Worm (Caenorhabditis elegans) whole organism, young adult: ENCODE data around the gene Y69A2AR.18.
A peak's percentile ranks its signal among the peaks of the same experiment; 100 is the strongest.

Experiments used
- B0019.2 ChIP-seq: fragments of 200-800 bp; sonication (Bioruptor generic); conservative IDR thresholded peaks from 2 replicates; pipeline ENCODE4 v1.3.6; 2022; ENCODE audit warnings: missing genetic modification reagents, missing genetic modification characterization, missing compliant biosample characterization
- D2030.7 ChIP-seq: fragments of 200-800 bp; sonication (Bioruptor generic); IDR thresholded peaks from 2 replicates; pipeline ENCODE4 v1.3.6; 2022; ENCODE audit warnings: missing genetic modification reagents, missing genetic modification characterization, missing compliant biosample characterization
- F10E7.11 ChIP-seq: sonication (generic microtip); optimal IDR thresholded peaks from 2 replicates; lab custom pipeline; 2017; ENCODE audit warnings: mild to moderate bottlenecking, missing genetic modification characterization, moderate library complexity, missing compliant biosample characterization
- F55B11.4 ChIP-seq: sonication (generic microtip); optimal IDR thresholded peaks from 2 replicates; lab custom pipeline; 2016; ENCODE audit warnings: missing compliant biosample characterization, missing genetic modification characterization, borderline replicate concordance; ENCODE audit not compliant: insufficient read depth
- F57C9.4 ChIP-seq: sonication (generic microtip); optimal IDR thresholded peaks from 2 replicates; lab custom pipeline; 2017; ENCODE audit warnings: mild to moderate bottlenecking, missing genetic modification characterization, missing compliant biosample characterization
- K11D2.4 ChIP-seq: fragments of 200-800 bp; sonication (Bioruptor generic); IDR thresholded peaks from 2 replicates; pipeline ENCODE4 v1.3.6; 2022; ENCODE audit warnings: missing genetic modification reagents, missing genetic modification characterization, missing compliant biosample characterization
- K12H6.12 ChIP-seq: fragments of 200-800 bp; sonication (Bioruptor generic); optimal IDR thresholded peaks from 2 replicates; lab custom pipeline; 2018; ENCODE audit warnings: mild to moderate bottlenecking, missing genetic modification characterization, missing compliant biosample characterization
- Y53G8AR.9 ChIP-seq: fragments of 200-800 bp; sonication (Bioruptor generic); conservative IDR thresholded peaks from 2 replicates; pipeline ENCODE4 v1.3.6; 2022; ENCODE audit warnings: missing genetic modification reagents, missing genetic modification characterization, missing compliant biosample characterization
- Y56A3A.18 ChIP-seq: fragments of 200-800 bp; sonication (Bioruptor generic); IDR thresholded peaks from 2 replicates; pipeline ENCODE4 v1.3.6; 2022; ENCODE audit warnings: missing genetic modification reagents, missing genetic modification characterization, missing compliant biosample characterization
- ZK185.1 ChIP-seq: sonication (generic microtip); optimal IDR thresholded peaks from 2 replicates; lab custom pipeline; 2016; ENCODE audit warnings: mild to moderate bottlenecking, missing genetic modification characterization, missing compliant biosample characterization; ENCODE audit not compliant: poor library complexity, severe bottlenecking
- akir-1 ChIP-seq: fragments of 200-800 bp; sonication (Bioruptor generic); optimal IDR thresholded peaks from 2 replicates; lab custom pipeline; 2018; ENCODE audit warnings: mild to moderate bottlenecking, missing genetic modification characterization, moderate library complexity, missing compliant biosample characterization
- ama-1 ChIP-seq, 3 experiments: fragments of 150-350 bp in 1 of 3; sonication (generic microtip) in 2 of 3; optimal IDR thresholded peaks; 2 replicates each; lab custom pipeline; 2014 to 2018; ENCODE audit warnings: missing biosample characterization in 2 of 3, missing genetic modification characterization in 2 of 3, missing genetic modification reagents in 2 of 3
- aptf-2 ChIP-seq: fragments of 200-800 bp; sonication (Bioruptor generic); conservative IDR thresholded peaks from 2 replicates; pipeline ENCODE4 v1.3.6; 2022; ENCODE audit warnings: missing genetic modification reagents, missing genetic modification characterization, missing compliant biosample characterization
- aptf-3 ChIP-seq: fragments of 200-800 bp; sonication (Bioruptor generic); IDR thresholded peaks from 2 replicates; pipeline ENCODE4 v1.3.6; 2022; ENCODE audit warnings: missing genetic modification characterization, missing compliant biosample characterization
- atf-7 ChIP-seq: sonication (generic microtip); optimal IDR thresholded peaks from 2 replicates; lab custom pipeline; 2017; ENCODE audit warnings: mild to moderate bottlenecking, missing genetic modification characterization, missing compliant biosample characterization
- athp-1 ChIP-seq: sonication (generic microtip); optimal IDR thresholded peaks from 2 replicates; lab custom pipeline; 2017; ENCODE audit warnings: mild to moderate bottlenecking, missing genetic modification characterization, missing compliant biosample characterization
- bed-1 ChIP-seq: fragments of 200-800 bp; sonication (Bioruptor generic); IDR thresholded peaks from 2 replicates; pipeline ENCODE4 v1.3.6; 2022; ENCODE audit warnings: missing genetic modification reagents, missing genetic modification characterization, missing compliant biosample characterization
- bed-2 ChIP-seq: fragments of 200-800 bp; sonication (Bioruptor generic); IDR thresholded peaks from 2 replicates; pipeline ENCODE4 v1.3.6; 2022; ENCODE audit warnings: missing genetic modification reagents, missing genetic modification characterization, missing compliant biosample characterization
- ceh-91 ChIP-seq: fragments of 200-800 bp; sonication (Bioruptor generic); IDR thresholded peaks from 2 replicates; pipeline ENCODE4 v1.3.6; 2022; ENCODE audit warnings: missing genetic modification reagents, missing genetic modification characterization, missing compliant biosample characterization
- egrh-3 ChIP-seq: fragments of 200-800 bp; sonication (Bioruptor generic); IDR thresholded peaks from 2 replicates; pipeline ENCODE4 v1.3.6; 2022; ENCODE audit warnings: missing genetic modification reagents, missing genetic modification characterization, missing compliant biosample characterization
- fkh-3 ChIP-seq: sonication (generic microtip); optimal IDR thresholded peaks from 2 replicates; lab custom pipeline; 2016; ENCODE audit warnings: mild to moderate bottlenecking, missing genetic modification characterization, missing compliant biosample characterization
- hmg-20 ChIP-seq: fragments of 200-800 bp; sonication (Bioruptor generic); IDR thresholded peaks from 2 replicates; pipeline ENCODE4 v1.3.6; 2022; ENCODE audit warnings: missing genetic modification reagents, missing genetic modification characterization, missing compliant biosample characterization
- hrde-1 ChIP-seq: sonication (generic microtip); optimal IDR thresholded peaks from 2 replicates; lab custom pipeline; 2016; ENCODE audit warnings: missing genetic modification characterization, mild to moderate bottlenecking, missing compliant biosample characterization, moderate library complexity, missing genotype, missing genetic modification reagents, borderline replicate concordance
- let-607 ChIP-seq, 2 experiments: fragments of 200-800 bp in 1 of 2; sonication (Bioruptor generic) in 1 of 2; sonication (generic microtip) in 1 of 2; optimal IDR thresholded peaks; 2 replicates each; lab custom pipeline; 2016 to 2018; ENCODE audit warnings: mild to moderate bottlenecking in 2 of 2, missing compliant biosample characterization in 2 of 2, missing genetic modification characterization in 2 of 2, moderate library complexity in 2 of 2, missing genotype in 1 of 2
- lin-26 ChIP-seq: fragments of 200-800 bp; sonication (Bioruptor generic); IDR thresholded peaks from 2 replicates; pipeline ENCODE4 v1.3.6; 2022; ENCODE audit warnings: missing genetic modification reagents, missing genetic modification characterization, missing compliant biosample characterization
- lin-40 ChIP-seq: sonication (generic microtip); optimal IDR thresholded peaks from 2 replicates; lab custom pipeline; 2016; ENCODE audit warnings: missing genetic modification characterization, mild to moderate bottlenecking, missing compliant biosample characterization, missing genotype, missing genetic modification reagents
- lsl-1 ChIP-seq: fragments of 200-800 bp; sonication (Bioruptor generic); optimal IDR thresholded peaks from 2 replicates; lab custom pipeline; 2018; ENCODE audit warnings: mild to moderate bottlenecking, missing genetic modification characterization, moderate library complexity, missing compliant biosample characterization
- lsy-27 ChIP-seq: sonication (generic microtip); optimal IDR thresholded peaks from 2 replicates; lab custom pipeline; 2017; ENCODE audit warnings: missing genetic modification characterization, mild to moderate bottlenecking, missing compliant biosample characterization, antibody characterized with exemption, missing genotype, borderline replicate concordance; ENCODE audit not compliant: insufficient read depth
- madf-10 ChIP-seq: sonication (generic microtip); optimal IDR thresholded peaks from 2 replicates; lab custom pipeline; 2016; ENCODE audit warnings: mild to moderate bottlenecking, missing genetic modification characterization, missing compliant biosample characterization
- madf-3 ChIP-seq: fragments of 200-800 bp; sonication (Bioruptor generic); IDR thresholded peaks from 2 replicates; pipeline ENCODE4 v1.3.6; 2022; ENCODE audit warnings: missing genetic modification reagents, missing genetic modification characterization, missing compliant biosample characterization
- madf-6 ChIP-seq: fragments of 200-800 bp; sonication (Bioruptor generic); IDR thresholded peaks from 2 replicates; pipeline ENCODE4 v1.3.6; 2022; ENCODE audit warnings: missing genetic modification reagents, missing genetic modification characterization, missing compliant biosample characterization
- mcd-1 ChIP-seq: fragments of 200-800 bp; sonication (Bioruptor generic); IDR thresholded peaks from 2 replicates; pipeline ENCODE4 v1.3.6; 2022; ENCODE audit warnings: missing genetic modification reagents, missing genetic modification characterization, missing compliant biosample characterization
- mel-28 ChIP-seq: sonication (generic microtip); optimal IDR thresholded peaks from 2 replicates; lab custom pipeline; 2016; ENCODE audit warnings: borderline replicate concordance, mild to moderate bottlenecking, missing genetic modification characterization, missing compliant biosample characterization
- nfya-2 ChIP-seq: fragments of 200-800 bp; sonication (Bioruptor generic); IDR thresholded peaks from 2 replicates; pipeline ENCODE4 v1.3.6; 2022; ENCODE audit warnings: missing genetic modification reagents, missing genetic modification characterization, missing compliant biosample characterization
- nhr-120 ChIP-seq: fragments of 200-800 bp; sonication (Bioruptor generic); IDR thresholded peaks from 2 replicates; pipeline ENCODE4 v1.3.6; 2022; ENCODE audit warnings: missing genetic modification characterization, missing compliant biosample characterization
- nhr-90 ChIP-seq: sonication (generic microtip); optimal IDR thresholded peaks from 2 replicates; lab custom pipeline; 2016; ENCODE audit warnings: missing genotype, mild to moderate bottlenecking, missing genetic modification characterization, missing compliant biosample characterization
- pbrm-1 ChIP-seq: fragments of 200-800 bp; sonication (Bioruptor generic); IDR thresholded peaks from 2 replicates; pipeline ENCODE4 v1.3.6; 2022; ENCODE audit warnings: missing genetic modification reagents, missing genetic modification characterization, missing compliant biosample characterization
- sdz-38 ChIP-seq: sonication (generic microtip); optimal IDR thresholded peaks from 2 replicates; lab custom pipeline; 2016; ENCODE audit warnings: missing genotype, missing genetic modification characterization, missing compliant biosample characterization
- snpc-1.3 ChIP-seq: sonication (generic microtip); optimal IDR thresholded peaks from 2 replicates; lab custom pipeline; 2017; ENCODE audit warnings: missing genetic modification characterization, mild to moderate bottlenecking, missing compliant biosample characterization, antibody characterized with exemption, moderate library complexity, missing genotype, missing genetic modification reagents; ENCODE audit not compliant: insufficient read depth
- somi-1 ChIP-seq: fragments of 200-800 bp; sonication (Bioruptor generic); optimal IDR thresholded peaks from 2 replicates; lab custom pipeline; 2018; ENCODE audit warnings: mild to moderate bottlenecking, missing genetic modification characterization, missing compliant biosample characterization
- tbp1 ChIP-seq: fragments of 200-800 bp; sonication (Bioruptor generic); optimal IDR thresholded peaks from 2 replicates; lab custom pipeline; 2018; ENCODE audit warnings: mild to moderate bottlenecking, missing genetic modification characterization, missing compliant biosample characterization
- unc-62 ChIP-seq: fragments of 150-350 bp; optimal IDR thresholded peaks from 2 replicates; lab custom pipeline; 2014; ENCODE audit warnings: missing biosample characterization, missing genetic modification reagents, missing genetic modification characterization
- xnd-1 ChIP-seq: sonication (generic microtip); optimal IDR thresholded peaks from 2 replicates; lab custom pipeline; 2016; ENCODE audit warnings: missing genotype, missing genetic modification reagents, missing genetic modification characterization, missing compliant biosample characterization
- zim-3 ChIP-seq: sonication (generic microtip); optimal IDR thresholded peaks from 2 replicates; lab custom pipeline; 2017; ENCODE audit warnings: mild to moderate bottlenecking, missing genetic modification characterization, moderate library complexity, missing compliant biosample characterization
- ztf-3 ChIP-seq: fragments of 200-800 bp; sonication (Bioruptor generic); optimal IDR thresholded peaks from 2 replicates; lab custom pipeline; 2018; ENCODE audit warnings: mild to moderate bottlenecking, missing genetic modification characterization, missing compliant biosample characterization

Gene Y69A2AR.18

ce11 chrIV:2496084-2496483 is 549 bp downstream of the Y69A2AR.18 start:
- TF ChIP-seq madf-10 (tag; lab: Kevin White, UChicago): no peak
- TF ChIP-seq K11D2.4 (GFP tag; lab: Robert Waterston, UW): no peak
- no peak for TF ChIP-seq pbrm-1 (GFP tag; lab: Robert Waterston, UW)
- no peak for TF ChIP-seq unc-62 (GFP tag; lab: Kevin White, UChicago)
- no peak for TF ChIP-seq Y56A3A.18 (GFP tag; lab: Robert Waterston, UW)
- TF ChIP-seq lsl-1 (GFP tag; lab: Kevin White, UChicago): no peak

ce11 chrIV:2497615-2498183 is 2.2 kb downstream of the Y69A2AR.18 start, which contains the start of gene Y69A2AR.16:
TSS of gene Y69A2AR.16 (plus strand) at chrIV:2497803.
- TF ChIP-seq akir-1 (GFP tag; lab: Kevin White, UChicago) (no peak), lsy-27 (tag; lab: Kevin White, UChicago) (no peak), tbp1 (GFP tag; lab: Kevin White, UChicago) (peak; percentile 12), F10E7.11 (peak; percentile 14), nhr-120 (GFP tag; lab: Robert Waterston, UW) (no peak), xnd-1 (tag; lab: Kevin White, UChicago) (no peak), bed-2 (GFP tag; lab: Robert Waterston, UW) (no peak), hrde-1 (tag; lab: Kevin White, UChicago) (peak; percentile 43), ZK185.1 (tag; lab: Kevin White, UChicago) (no peak), zim-3 (no peak), egrh-3 (GFP tag; lab: Robert Waterston, UW) (no peak), mcd-1 (GFP tag; lab: Robert Waterston, UW) (no peak), somi-1 (GFP tag; lab: Kevin White, UChicago) (no peak), madf-6 (GFP tag; lab: Robert Waterston, UW) (no peak), nfya-2 (GFP tag; lab: Robert Waterston, UW) (no peak), F57C9.4 (tag; lab: Kevin White, UChicago) (no peak), D2030.7 (no peak), unc-62 (GFP tag; lab: Kevin White, UChicago) (no peak), pbrm-1 (GFP tag; lab: Robert Waterston, UW) (peak; percentile 12; the same call in 1 of the 2 replicates), ceh-91 (GFP tag; lab: Robert Waterston, UW) (no peak), Y53G8AR.9 (GFP tag; lab: Robert Waterston, UW) (peak; percentile 67; the same call in 1 of the 2 replicates), madf-3 (GFP tag; lab: Robert Waterston, UW) (no peak), let-607 (tag; optimal IDR thresholded peaks at IDR 0.05; lab: Kevin White, UChicago) (peak in 1 of 2 experiments; percentile 26), atf-7 (peak; percentile 33), B0019.2 (GFP tag; lab: Robert Waterston, UW) (no peak), athp-1 (peak; percentile 12), K12H6.12 (tag; lab: Kevin White, UChicago) (no peak), nhr-90 (tag; lab: Kevin White, UChicago) (no peak), fkh-3 (peak; percentile 45), ztf-3 (GFP tag; lab: Kevin White, UChicago) (no peak), lin-26 (no peak), lin-40 (tag; lab: Kevin White, UChicago) (peak; percentile 18), ama-1 (optimal IDR thresholded peaks at IDR 0.05; lab: Kevin White, UChicago) (no peak), ama-1 (GFP tag; optimal IDR thresholded peaks at IDR 0.05; lab: Kevin White, UChicago) (no peak), sdz-38 (tag; lab: Kevin White, UChicago) (no peak), aptf-3 (no peak), snpc-1.3 (no peak), mel-28 (tag; lab: Kevin White, UChicago) (no peak), bed-1 (GFP tag; lab: Robert Waterston, UW) (no peak), Y56A3A.18 (GFP tag; lab: Robert Waterston, UW) (no peak), hmg-20 (GFP tag; lab: Robert Waterston, UW) (no peak), F55B11.4 (tag; lab: Kevin White, UChicago) (no peak), aptf-2 (GFP tag; lab: Robert Waterston, UW) (no peak)
